Worm (Caenorhabditis elegans) whole organism, young adult: ENCODE results near the gene R08F11.1.

Source experiments
- B0019.2 ChIP-seq: fragments of 200-800 bp; sonication (Bioruptor generic); conservative IDR thresholded peaks from 2 replicates; pipeline ENCODE4 v1.3.6; 2022; ENCODE audit warnings: missing genetic modification reagents, missing genetic modification characterization, missing compliant biosample characterization
- B0336.3 ChIP-seq: fragments of 200-800 bp; sonication (Bioruptor generic); IDR thresholded peaks from 2 replicates; pipeline ENCODE4 v1.3.6; 2022; ENCODE audit warnings: missing genetic modification characterization, missing compliant biosample characterization
- C06A6.2 ChIP-seq: fragments of 200-800 bp; sonication (Bioruptor generic); conservative IDR thresholded peaks from 2 replicates; pipeline ENCODE4 v1.3.6; 2022; ENCODE audit warnings: missing genetic modification characterization, missing compliant biosample characterization
- C17E4.6 ChIP-seq: fragments of 200-800 bp; sonication (Bioruptor generic); IDR thresholded peaks from 2 replicates; pipeline ENCODE4 v1.3.6; 2022; ENCODE audit warnings: missing genetic modification reagents, missing genetic modification characterization, missing compliant biosample characterization
- F22D6.2 ChIP-seq: sonication (generic microtip); optimal IDR thresholded peaks from 2 replicates; lab custom pipeline; 2016; ENCODE audit warnings: mild to moderate bottlenecking, missing genetic modification characterization, missing compliant biosample characterization
- F33H1.4 ChIP-seq: fragments of 200-800 bp; sonication (Bioruptor generic); IDR thresholded peaks from 2 replicates; pipeline ENCODE4 v1.3.6; 2022; ENCODE audit warnings: missing genetic modification reagents, missing genetic modification characterization, missing compliant biosample characterization
- F37B4.10 ChIP-seq: fragments of 200-800 bp; sonication (Bioruptor generic); IDR thresholded peaks from 2 replicates; pipeline ENCODE4 v1.3.6; 2022; ENCODE audit warnings: missing genetic modification characterization, missing compliant biosample characterization
- F49E8.2 ChIP-seq: sonication (generic microtip); optimal IDR thresholded peaks from 3 replicates; lab custom pipeline; 2017; ENCODE audit warnings: missing genetic modification characterization, mild to moderate bottlenecking, missing compliant biosample characterization, antibody characterized with exemption, moderate library complexity; ENCODE audit not compliant: insufficient read depth
- F57C9.4 ChIP-seq: sonication (generic microtip); optimal IDR thresholded peaks from 2 replicates; lab custom pipeline; 2017; ENCODE audit warnings: mild to moderate bottlenecking, missing genetic modification characterization, missing compliant biosample characterization
- Y53F4B.3 ChIP-seq: fragments of 200-800 bp; sonication (Bioruptor generic); IDR thresholded peaks from 2 replicates; pipeline ENCODE4 v1.3.6; 2022; ENCODE audit warnings: missing genetic modification reagents, missing genetic modification characterization, missing compliant biosample characterization
- aptf-2 ChIP-seq: fragments of 200-800 bp; sonication (Bioruptor generic); conservative IDR thresholded peaks from 2 replicates; pipeline ENCODE4 v1.3.6; 2022; ENCODE audit warnings: missing genetic modification reagents, missing genetic modification characterization, missing compliant biosample characterization
- aptf-3 ChIP-seq: fragments of 200-800 bp; sonication (Bioruptor generic); IDR thresholded peaks from 2 replicates; pipeline ENCODE4 v1.3.6; 2022; ENCODE audit warnings: missing genetic modification characterization, missing compliant biosample characterization
- atf-7 ChIP-seq: sonication (generic microtip); optimal IDR thresholded peaks from 2 replicates; lab custom pipeline; 2017; ENCODE audit warnings: mild to moderate bottlenecking, missing genetic modification characterization, missing compliant biosample characterization
- attf-3 ChIP-seq: fragments of 200-800 bp; sonication (Bioruptor generic); conservative IDR thresholded peaks from 2 replicates; pipeline ENCODE4 v1.3.6; 2022; ENCODE audit warnings: missing genetic modification reagents, missing genetic modification characterization, missing compliant biosample characterization
- attf-5 ChIP-seq: fragments of 200-800 bp; sonication (Bioruptor generic); optimal IDR thresholded peaks from 2 replicates; lab custom pipeline; 2018; ENCODE audit warnings: mild to moderate bottlenecking, missing genetic modification characterization, missing compliant biosample characterization
- bed-1 ChIP-seq: fragments of 200-800 bp; sonication (Bioruptor generic); IDR thresholded peaks from 2 replicates; pipeline ENCODE4 v1.3.6; 2022; ENCODE audit warnings: missing genetic modification reagents, missing genetic modification characterization, missing compliant biosample characterization
- cebp-1 ChIP-seq, 2 experiments: fragments of 200-800 bp in 1 of 2; sonication (Bioruptor generic) in 1 of 2; sonication (generic microtip) in 1 of 2; IDR thresholded peaks in 1 of 2; optimal IDR thresholded peaks in 1 of 2; 2 replicates each; pipeline versions ENCODE4 v1.3.6 to Lab custom; 2017 to 2022; ENCODE audit warnings: missing compliant biosample characterization in 2 of 2, missing genetic modification characterization in 2 of 2, mild to moderate bottlenecking in 1 of 2, missing genetic modification reagents in 1 of 2, moderate library complexity in 1 of 2
- ceh-79 ChIP-seq: sonication (generic microtip); optimal IDR thresholded peaks from 2 replicates; lab custom pipeline; 2017; ENCODE audit warnings: mild to moderate bottlenecking, missing genetic modification characterization, missing compliant biosample characterization
- dox-1 ChIP-seq: fragments of 200-800 bp; sonication (Bioruptor generic); IDR thresholded peaks from 2 replicates; pipeline ENCODE4 v1.3.6; 2022; ENCODE audit warnings: missing genetic modification reagents, missing genetic modification characterization, missing compliant biosample characterization
- egl-44 ChIP-seq: fragments of 200-800 bp; sonication (Bioruptor generic); IDR thresholded peaks from 2 replicates; pipeline ENCODE4 v1.3.6; 2022; ENCODE audit warnings: missing genetic modification reagents, missing genetic modification characterization, missing compliant biosample characterization
- egrh-3 ChIP-seq: fragments of 200-800 bp; sonication (Bioruptor generic); IDR thresholded peaks from 2 replicates; pipeline ENCODE4 v1.3.6; 2022; ENCODE audit warnings: missing genetic modification reagents, missing genetic modification characterization, missing compliant biosample characterization
- ets-4 ChIP-seq: fragments of 200-800 bp; sonication (Bioruptor generic); optimal IDR thresholded peaks from 2 replicates; lab custom pipeline; 2018; ENCODE audit warnings: mild to moderate bottlenecking, missing genetic modification characterization, missing compliant biosample characterization
- fkh-3 ChIP-seq: sonication (generic microtip); optimal IDR thresholded peaks from 2 replicates; lab custom pipeline; 2016; ENCODE audit warnings: mild to moderate bottlenecking, missing genetic modification characterization, missing compliant biosample characterization
- him-1 ChIP-seq: sonication (generic microtip); optimal IDR thresholded peaks from 2 replicates; lab custom pipeline; 2016; ENCODE audit warnings: missing genotype, missing genetic modification reagents, missing genetic modification characterization, missing compliant biosample characterization
- hmg-20 ChIP-seq: fragments of 200-800 bp; sonication (Bioruptor generic); IDR thresholded peaks from 2 replicates; pipeline ENCODE4 v1.3.6; 2022; ENCODE audit warnings: missing genetic modification reagents, missing genetic modification characterization, missing compliant biosample characterization
- hsf-1 ChIP-seq: fragments of 200-800 bp; sonication (Bioruptor generic); IDR thresholded peaks from 2 replicates; pipeline ENCODE4 v1.3.6; 2022; ENCODE audit warnings: missing genetic modification reagents, missing genetic modification characterization, missing compliant biosample characterization
- let-607 ChIP-seq, 2 experiments: fragments of 200-800 bp in 1 of 2; sonication (Bioruptor generic) in 1 of 2; sonication (generic microtip) in 1 of 2; optimal IDR thresholded peaks; 2 replicates each; lab custom pipeline; 2016 to 2018; ENCODE audit warnings: mild to moderate bottlenecking in 2 of 2, missing compliant biosample characterization in 2 of 2, missing genetic modification characterization in 2 of 2, moderate library complexity in 2 of 2, missing genotype in 1 of 2
- lin-40 ChIP-seq: sonication (generic microtip); optimal IDR thresholded peaks from 2 replicates; lab custom pipeline; 2016; ENCODE audit warnings: missing genetic modification characterization, mild to moderate bottlenecking, missing compliant biosample characterization, missing genotype, missing genetic modification reagents
- madf-10 ChIP-seq: sonication (generic microtip); optimal IDR thresholded peaks from 2 replicates; lab custom pipeline; 2016; ENCODE audit warnings: mild to moderate bottlenecking, missing genetic modification characterization, missing compliant biosample characterization
- madf-6 ChIP-seq: fragments of 200-800 bp; sonication (Bioruptor generic); IDR thresholded peaks from 2 replicates; pipeline ENCODE4 v1.3.6; 2022; ENCODE audit warnings: missing genetic modification reagents, missing genetic modification characterization, missing compliant biosample characterization
- mxl-1 ChIP-seq: sonication (generic microtip); optimal IDR thresholded peaks from 2 replicates; lab custom pipeline; 2016; ENCODE audit warnings: missing genetic modification characterization, missing compliant biosample characterization
- nfya-2 ChIP-seq: fragments of 200-800 bp; sonication (Bioruptor generic); IDR thresholded peaks from 2 replicates; pipeline ENCODE4 v1.3.6; 2022; ENCODE audit warnings: missing genetic modification reagents, missing genetic modification characterization, missing compliant biosample characterization
- nfyb-1 ChIP-seq: fragments of 200-800 bp; sonication (Bioruptor generic); IDR thresholded peaks from 2 replicates; pipeline ENCODE4 v1.3.6; 2022; ENCODE audit warnings: missing genetic modification reagents, missing genetic modification characterization, missing compliant biosample characterization
- nhr-120 ChIP-seq: fragments of 200-800 bp; sonication (Bioruptor generic); IDR thresholded peaks from 2 replicates; pipeline ENCODE4 v1.3.6; 2022; ENCODE audit warnings: missing genetic modification characterization, missing compliant biosample characterization
- nhr-179 ChIP-seq: sonication (generic microtip); optimal IDR thresholded peaks from 2 replicates; lab custom pipeline; 2016; ENCODE audit warnings: mild to moderate bottlenecking, missing genetic modification characterization, missing compliant biosample characterization
- nhr-90 ChIP-seq: sonication (generic microtip); optimal IDR thresholded peaks from 2 replicates; lab custom pipeline; 2016; ENCODE audit warnings: missing genotype, mild to moderate bottlenecking, missing genetic modification characterization, missing compliant biosample characterization
- repo-1 ChIP-seq: sonication (generic microtip); optimal IDR thresholded peaks from 2 replicates; lab custom pipeline; 2017; ENCODE audit warnings: mild to moderate bottlenecking, missing genetic modification characterization, missing compliant biosample characterization
- rpc-1 ChIP-seq, 2 experiments: fragments of 150-350 bp in 1 of 2; sonication (generic microtip) in 1 of 2; optimal IDR thresholded peaks; 2 replicates each; lab custom pipeline; 2014 to 2018; ENCODE audit warnings: missing biosample characterization in 1 of 2, missing genetic modification characterization in 1 of 2, missing genetic modification reagents in 1 of 2, missing genotype in 1 of 2
- somi-1 ChIP-seq: fragments of 200-800 bp; sonication (Bioruptor generic); optimal IDR thresholded peaks from 2 replicates; lab custom pipeline; 2018; ENCODE audit warnings: mild to moderate bottlenecking, missing genetic modification characterization, missing compliant biosample characterization
- sptf-2 ChIP-seq: fragments of 200-800 bp; sonication (Bioruptor generic); optimal IDR thresholded peaks from 2 replicates; lab custom pipeline; 2018; ENCODE audit warnings: mild to moderate bottlenecking, missing genetic modification characterization, missing compliant biosample characterization
- unc-62 ChIP-seq: fragments of 150-350 bp; optimal IDR thresholded peaks from 2 replicates; lab custom pipeline; 2014; ENCODE audit warnings: missing biosample characterization, missing genetic modification reagents, missing genetic modification characterization
- zfh-2 ChIP-seq: fragments of 200-800 bp; sonication (Bioruptor generic); conservative IDR thresholded peaks from 2 replicates; pipeline ENCODE4 v1.3.6; 2022; ENCODE audit warnings: missing genetic modification reagents, missing genetic modification characterization, missing compliant biosample characterization
- zim-3 ChIP-seq: sonication (generic microtip); optimal IDR thresholded peaks from 2 replicates; lab custom pipeline; 2017; ENCODE audit warnings: mild to moderate bottlenecking, missing genetic modification characterization, moderate library complexity, missing compliant biosample characterization
- ztf-22 ChIP-seq: fragments of 200-800 bp; sonication (Bioruptor generic); optimal IDR thresholded peaks from 2 replicates; lab custom pipeline; 2018; ENCODE audit warnings: mild to moderate bottlenecking, missing genetic modification characterization, moderate library complexity, missing compliant biosample characterization

Gene R08F11.1

ce11 chrV:3799737-3800136 is 15.7 kb upstream of the R08F11.1 start:
- no peak for TF ChIP-seq nfya-2
- TF ChIP-seq let-607 (tag; optimal IDR thresholded peaks at IDR 0.05; lab: Kevin White, UChicago): no peak
- no peak for TF ChIP-seq F37B4.10 (GFP tag; lab: Robert Waterston, UW)
- TF ChIP-seq F22D6.2 (tag; lab: Kevin White, UChicago): no peak
- no peak for TF ChIP-seq lin-40
- TF ChIP-seq Y53F4B.3: no peak
- no peak for TF ChIP-seq fkh-3 (tag; lab: Kevin White, UChicago)
- TF ChIP-seq C17E4.6 (GFP tag; lab: Robert Waterston, UW): no peak
- no peak for TF ChIP-seq repo-1 (tag; lab: Kevin White, UChicago)
- no peak for TF ChIP-seq C06A6.2
- no peak for TF ChIP-seq ztf-22 (GFP tag; lab: Kevin White, UChicago)
- TF ChIP-seq egl-44 (GFP tag; lab: Robert Waterston, UW): no peak
- no peak for TF ChIP-seq him-1 (tag; lab: Kevin White, UChicago)
- TF ChIP-seq atf-7 (tag; lab: Kevin White, UChicago): no peak
- no peak for TF ChIP-seq B0019.2 (GFP tag; lab: Robert Waterston, UW)
- TF ChIP-seq B0336.3 (GFP tag; lab: Robert Waterston, UW): no peak
- TF ChIP-seq F33H1.4 (GFP tag; lab: Robert Waterston, UW): no peak

ce11 chrV:3790424-3790823 is 6.4 kb upstream of the R08F11.1 start:
- TF ChIP-seq unc-62 (GFP tag; lab: Kevin White, UChicago): no peak
- no peak for TF ChIP-seq zim-3
- no peak for TF ChIP-seq nhr-120 (GFP tag; lab: Robert Waterston, UW)
- TF ChIP-seq egrh-3 (GFP tag; lab: Robert Waterston, UW): peak; percentile 37; the same call in 1 of the 2 replicates
- no peak for TF ChIP-seq F49E8.2 (tag; lab: Kevin White, UChicago)
- peak; percentile 61; the same call in 1 of the 2 replicates for TF ChIP-seq zfh-2 (GFP tag; lab: Robert Waterston, UW)
- TF ChIP-seq nfyb-1 (GFP tag; lab: Robert Waterston, UW): no peak
- TF ChIP-seq F37B4.10 (GFP tag; lab: Robert Waterston, UW): no peak
- no peak for TF ChIP-seq nhr-179 (tag; lab: Kevin White, UChicago)
- no peak for TF ChIP-seq somi-1
- no peak for TF ChIP-seq sptf-2 (GFP tag; lab: Kevin White, UChicago)
- no peak for TF ChIP-seq rpc-1 (optimal IDR thresholded peaks at IDR 0.05; lab: Kevin White, UChicago)
- TF ChIP-seq rpc-1 (tag; optimal IDR thresholded peaks at IDR 0.05; lab: Kevin White, UChicago): no peak
- no peak for TF ChIP-seq F57C9.4 (tag; lab: Kevin White, UChicago)
- no peak for TF ChIP-seq dox-1 (GFP tag; lab: Robert Waterston, UW)
- TF ChIP-seq ets-4 (GFP tag; lab: Kevin White, UChicago): no peak
- no peak for TF ChIP-seq hsf-1
- no peak for TF ChIP-seq attf-5

- TF ChIP-seq F33H1.4 (GFP tag; lab: Robert Waterston, UW) (no peak), aptf-2 (GFP tag; lab: Robert Waterston, UW) (no peak), bed-1 (no peak), ceh-79 (no peak), ztf-22 (GFP tag; lab: Kevin White, UChicago) (no peak), madf-10 (tag; lab: Kevin White, UChicago) (no peak), madf-6 (GFP tag; lab: Robert Waterston, UW) (no peak), aptf-3 (GFP tag; lab: Robert Waterston, UW) (no peak), F37B4.10 (GFP tag; lab: Robert Waterston, UW) (no peak), hmg-20 (GFP tag; lab: Robert Waterston, UW) (no peak), egrh-3 (GFP tag; lab: Robert Waterston, UW) (no peak), mxl-1 (tag; lab: Kevin White, UChicago) (no peak), attf-3 (GFP tag; lab: Robert Waterston, UW) (no peak), nhr-90 (tag; lab: Kevin White, UChicago) (no peak), cebp-1 (GFP tag; IDR thresholded peaks at IDR 0.05; lab: Robert Waterston, UW) (no peak), cebp-1 (tag; optimal IDR thresholded peaks at IDR 0.05; lab: Kevin White, UChicago) (no peak), unc-62 (GFP tag; lab: Kevin White, UChicago) (no peak)
Measured at ce11 chrV:3789770-3790169, 5.8 kb upstream of the R08F11.1 start, which contains the start of gene R08F11.7. Gene R08F11.7 (plus strand): TSS chrV:3790070.
